Worm (Caenorhabditis elegans) whole organism, mixed stage, embryonic: ENCODE data around the gene his-31.

Source experiments
- cnd-1 ChIP-seq: fragments of 200-800 bp; sonication (Bioruptor generic); optimal IDR thresholded peaks from 2 replicates; lab custom pipeline; 2018; ENCODE audit warnings: mild to moderate bottlenecking, missing genetic modification characterization, missing compliant biosample characterization
- nhr-237 ChIP-seq: fragments of 150-350 bp; optimal IDR thresholded peaks from 2 replicates; lab custom pipeline; 2014; ENCODE audit warnings: missing biosample characterization, missing genetic modification characterization
- nhr-28 ChIP-seq: fragments of 150-350 bp; optimal IDR thresholded peaks from 2 replicates; lab custom pipeline; 2014; ENCODE audit warnings: missing biosample characterization, missing genetic modification characterization

DNA sequence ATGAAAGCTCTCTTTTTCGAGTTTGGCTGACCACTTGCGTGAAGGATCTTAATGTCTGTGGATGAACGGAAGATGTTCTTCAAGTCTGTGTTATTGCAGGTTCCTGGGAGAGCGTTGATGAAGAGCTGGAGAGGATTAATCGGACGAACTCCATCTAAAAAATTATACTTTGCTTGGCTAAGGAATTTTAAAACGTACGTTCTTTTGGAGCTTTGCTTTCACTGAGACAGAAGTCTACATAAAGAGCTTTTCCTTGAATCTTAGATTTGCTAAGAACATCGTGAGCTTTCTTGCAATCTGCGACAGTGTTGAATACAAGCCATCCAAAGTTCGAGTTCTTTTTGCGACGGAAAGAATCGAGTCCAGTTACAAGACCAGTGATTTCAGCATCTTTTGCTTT, 46.5 kb downstream of the his-31 start:
- no peak for TF ChIP-seq nhr-28 (tag; lab: Kevin White, UChicago)
- no peak for TF ChIP-seq cnd-1
- no peak for TF ChIP-seq nhr-237 (tag; lab: Kevin White, UChicago)
